Worm (Caenorhabditis elegans) whole organism, L4/young adult: ENCODE measurements around the gene F40H6.5.

ENCODE experiments used
- W03F9.2 ChIP-seq: fragments of 150-350 bp; optimal IDR thresholded peaks from 2 replicates; lab custom pipeline; 2014; ENCODE audit warnings: missing biosample characterization, missing genetic modification characterization
- him-1 ChIP-seq: sonication (generic microtip); optimal IDR thresholded peaks from 2 replicates; lab custom pipeline; 2016; ENCODE audit warnings: missing genotype, missing genetic modification reagents, missing genetic modification characterization, missing compliant biosample characterization

DNA sequence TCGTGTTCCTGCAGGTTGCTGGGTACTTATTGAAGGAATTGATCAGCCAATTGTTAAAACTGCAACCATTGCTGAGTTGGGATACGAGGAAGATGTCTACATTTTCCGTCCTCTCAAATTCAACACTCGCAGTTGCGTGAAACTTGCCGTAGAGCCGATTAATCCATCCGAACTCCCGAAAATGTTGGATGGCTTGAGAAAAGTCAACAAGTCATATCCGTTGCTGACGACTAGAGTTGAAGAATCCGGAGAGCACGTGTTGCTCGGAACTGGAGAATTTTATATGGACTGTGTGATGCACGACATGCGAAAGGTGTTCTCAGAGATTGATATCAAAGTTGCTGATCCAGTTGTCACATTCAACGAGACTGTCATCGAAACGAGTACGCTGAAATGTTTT lies 44.3 kb downstream of the F40H6.5 start:
- no peak for TF ChIP-seq him-1 (tag; lab: Kevin White, UChicago)
- no peak for TF ChIP-seq W03F9.2 (tag; lab: Kevin White, UChicago)
